Fruit fly (Drosophila melanogaster) whole organism, embryonic: ENCODE results near the gene Sas-6.

Experiments used
- Asciz ChIP-seq: fragments of 200-800 bp; sonication (Bioruptor generic); optimal IDR thresholded peaks from 2 replicates; lab custom pipeline; 2017; ENCODE audit warnings: missing biosample characterization, mild to moderate bottlenecking, missing genetic modification characterization, missing genetic modification reagents
- CG10462 ChIP-seq: fragments of 200-800 bp; sonication (Bioruptor generic); optimal IDR thresholded peaks from 2 replicates; lab custom pipeline; 2016; ENCODE audit warnings: missing biosample characterization, missing genetic modification characterization
- CG11085 ChIP-seq: fragments of 200-800 bp; sonication (Bioruptor generic); IDR thresholded peaks from 2 replicates; pipeline ENCODE4 v1.3.6; 2022; ENCODE audit warnings: missing biosample characterization, missing genetic modification characterization
- CG11723 ChIP-seq: fragments of 200-800 bp; sonication (Bioruptor generic); optimal IDR thresholded peaks from 2 replicates; lab custom pipeline; 2017; ENCODE audit warnings: missing biosample characterization, mild to moderate bottlenecking, missing genetic modification characterization
- CG12659 ChIP-seq: fragments of 200-800 bp; sonication (Bioruptor generic); optimal IDR thresholded peaks from 3 replicates; lab custom pipeline; 2017; ENCODE audit warnings: mild to moderate bottlenecking, missing biosample characterization, missing genetic modification reagents, missing genetic modification characterization
- CG12769 ChIP-seq: fragments of 200-800 bp; sonication (Bioruptor generic); optimal IDR thresholded peaks from 2 replicates; lab custom pipeline; 2019; ENCODE audit warnings: missing biosample characterization, mild to moderate bottlenecking, missing genetic modification characterization, moderate library complexity
- CG13287 ChIP-seq: fragments of 200-800 bp; sonication (Bioruptor generic); IDR thresholded peaks from 2 replicates; pipeline ENCODE4 v1.3.6; 2022; ENCODE audit warnings: missing biosample characterization, missing genetic modification characterization; ENCODE audit not compliant: partially characterized antibody
- CG13775 ChIP-seq: fragments of 200-800 bp; sonication (Bioruptor generic); optimal IDR thresholded peaks from 3 replicates; lab custom pipeline; 2017; ENCODE audit warnings: missing biosample characterization, mild to moderate bottlenecking, missing genetic modification characterization
- CG14667 ChIP-seq: fragments of 200-800 bp; sonication (Bioruptor generic); IDR thresholded peaks from 2 replicates; pipeline ENCODE4 v1.3.6; 2022; ENCODE audit warnings: missing biosample characterization, missing genetic modification characterization
- CG15514 ChIP-seq: fragments of 200-800 bp; sonication (Bioruptor generic); optimal IDR thresholded peaks from 3 replicates; lab custom pipeline; 2017; ENCODE audit warnings: missing biosample characterization, missing genetic modification characterization, mild to moderate bottlenecking, moderate library complexity, missing genetic modification reagents
- CG1602 ChIP-seq: fragments of 200-800 bp; sonication (Bioruptor generic); optimal IDR thresholded peaks from 3 replicates; lab custom pipeline; 2016; ENCODE audit warnings: missing biosample characterization, missing genetic modification characterization
- CG17359 ChIP-seq: fragments of 200-800 bp; sonication (Bioruptor generic); optimal IDR thresholded peaks from 3 replicates; lab custom pipeline; 2018; ENCODE audit warnings: missing biosample characterization, mild to moderate bottlenecking, missing genetic modification characterization, moderate library complexity
- CG18011 ChIP-seq: fragments of 200-800 bp; sonication (Bioruptor generic); optimal IDR thresholded peaks from 2 replicates; lab custom pipeline; 2017; ENCODE audit warnings: missing biosample characterization, missing genetic modification characterization, mild to moderate bottlenecking, moderate library complexity, missing genotype
- CG18619 ChIP-seq: fragments of 200-800 bp; sonication (Bioruptor generic); optimal IDR thresholded peaks from 3 replicates; lab custom pipeline; 2017; ENCODE audit warnings: missing biosample characterization, mild to moderate bottlenecking, missing genetic modification characterization
- CG18764 ChIP-seq: fragments of 200-800 bp; sonication (Bioruptor generic); optimal IDR thresholded peaks from 3 replicates; lab custom pipeline; 2016; ENCODE audit warnings: missing biosample characterization, missing genetic modification characterization
- CG34376 ChIP-seq: fragments of 200-800 bp; sonication (Bioruptor generic); optimal IDR thresholded peaks from 2 replicates; lab custom pipeline; 2018; ENCODE audit warnings: missing biosample characterization, mild to moderate bottlenecking, missing genetic modification characterization
- CG4707 ChIP-seq: fragments of 200-800 bp; sonication (Bioruptor generic); optimal IDR thresholded peaks from 2 replicates; lab custom pipeline; 2018; ENCODE audit warnings: missing biosample characterization, mild to moderate bottlenecking, missing genetic modification characterization, moderate library complexity
- CG6683 ChIP-seq: fragments of 200-800 bp; sonication (Bioruptor generic); optimal IDR thresholded peaks from 2 replicates; lab custom pipeline; 2017; ENCODE audit warnings: missing biosample characterization, mild to moderate bottlenecking, missing genetic modification characterization, missing genetic modification reagents
- CG6765 ChIP-seq: fragments of 200-800 bp; sonication (Bioruptor generic); optimal IDR thresholded peaks from 3 replicates; lab custom pipeline; 2017; ENCODE audit warnings: missing biosample characterization, mild to moderate bottlenecking, missing genetic modification characterization
- CG7745 ChIP-seq: fragments of 200-800 bp; sonication (Bioruptor generic); optimal IDR thresholded peaks from 2 replicates; lab custom pipeline; 2018; ENCODE audit warnings: missing biosample characterization, mild to moderate bottlenecking, missing genetic modification characterization, moderate library complexity
- CG7928 ChIP-seq: fragments of 200-800 bp; sonication (Bioruptor generic); optimal IDR thresholded peaks from 2 replicates; lab custom pipeline; 2017; ENCODE audit warnings: missing biosample characterization, mild to moderate bottlenecking, missing genetic modification characterization
- CG8765 ChIP-seq: fragments of 200-800 bp; sonication (Bioruptor generic); IDR thresholded peaks from 2 replicates; pipeline ENCODE4 v1.3.6; 2022; ENCODE audit warnings: missing biosample characterization, missing genetic modification characterization
- CG8944 ChIP-seq: fragments of 200-800 bp; sonication (Bioruptor generic); optimal IDR thresholded peaks from 3 replicates; lab custom pipeline; 2016; ENCODE audit warnings: missing biosample characterization, missing genetic modification characterization
- CoRest ChIP-seq: fragments of 200-800 bp; sonication (Bioruptor generic); optimal IDR thresholded peaks from 3 replicates; lab custom pipeline; 2018; ENCODE audit warnings: missing biosample characterization, mild to moderate bottlenecking, missing genetic modification characterization, moderate library complexity
- Doc2 ChIP-seq: fragments of 200-800 bp; sonication (Bioruptor generic); IDR thresholded peaks from 2 replicates; pipeline ENCODE4 v1.3.6; 2022; ENCODE audit warnings: missing biosample characterization, missing genetic modification characterization
- Drgx ChIP-seq: fragments of 200-800 bp; sonication (Bioruptor generic); IDR thresholded peaks from 2 replicates; pipeline ENCODE4 v1.3.6; 2022; ENCODE audit warnings: missing biosample characterization, missing genetic modification characterization
- E2f1 ChIP-seq: fragments of 200-800 bp; sonication (Bioruptor generic); IDR thresholded peaks from 2 replicates; pipeline ENCODE4 v1.3.6; 2022; ENCODE audit warnings: missing biosample characterization, missing genetic modification characterization
- E2f2 ChIP-seq: fragments of 200-800 bp; sonication (Bioruptor generic); IDR thresholded peaks from 2 replicates; pipeline ENCODE4 v1.3.6; 2022; ENCODE audit warnings: missing biosample characterization, missing genetic modification characterization
- Fer1 ChIP-seq: fragments of 200-800 bp; sonication (Bioruptor generic); optimal IDR thresholded peaks from 2 replicates; lab custom pipeline; 2017; ENCODE audit warnings: missing biosample characterization, mild to moderate bottlenecking, missing genetic modification characterization
- H15 ChIP-seq: fragments of 200-800 bp; sonication (Bioruptor generic); IDR thresholded peaks from 3 replicates; pipeline ENCODE4 v1.3.6; 2022; ENCODE audit warnings: missing biosample characterization, missing genetic modification characterization
- H2.0 ChIP-seq: fragments of 200-800 bp; sonication (Bioruptor generic); IDR thresholded peaks from 2 replicates; pipeline ENCODE4 v1.3.6; 2022; ENCODE audit warnings: missing biosample characterization, missing genetic modification characterization
- Hmr ChIP-seq: fragments of 200-800 bp; sonication (Bioruptor generic); optimal IDR thresholded peaks from 3 replicates; lab custom pipeline; 2017; ENCODE audit warnings: mild to moderate bottlenecking, missing biosample characterization, missing genetic modification reagents, missing genetic modification characterization
- Lhr ChIP-seq: fragments of 200-800 bp; sonication (Bioruptor generic); optimal IDR thresholded peaks from 3 replicates; lab custom pipeline; 2017; ENCODE audit warnings: mild to moderate bottlenecking, missing biosample characterization, missing genetic modification reagents, missing genetic modification characterization
- Oli ChIP-seq: fragments of 200-800 bp; sonication (Bioruptor generic); optimal IDR thresholded peaks from 2 replicates; lab custom pipeline; 2018; ENCODE audit warnings: missing biosample characterization, mild to moderate bottlenecking, missing genetic modification characterization, moderate library complexity
- Scr ChIP-seq: fragments of 200-800 bp; sonication (Bioruptor generic); IDR thresholded peaks from 2 replicates; pipeline ENCODE4 v1.3.6; 2022; ENCODE audit warnings: missing biosample characterization, missing genetic modification characterization; ENCODE audit not compliant: partially characterized antibody
- Side ChIP-seq: fragments of 200-800 bp; sonication (Bioruptor generic); optimal IDR thresholded peaks from 2 replicates; lab custom pipeline; 2016; ENCODE audit warnings: missing biosample characterization, missing genetic modification characterization
- Sry-β ChIP-seq: fragments of 200-800 bp; sonication (Bioruptor generic); optimal IDR thresholded peaks from 2 replicates; lab custom pipeline; 2018; ENCODE audit warnings: missing biosample characterization, mild to moderate bottlenecking, missing genetic modification characterization, moderate library complexity
- ash1 ChIP-seq: fragments of 200-800 bp; sonication (Bioruptor generic); optimal IDR thresholded peaks from 2 replicates; lab custom pipeline; 2018; ENCODE audit warnings: missing biosample characterization, mild to moderate bottlenecking, missing genetic modification characterization
- dan ChIP-seq: fragments of 200-800 bp; sonication (Bioruptor generic); IDR thresholded peaks from 2 replicates; pipeline ENCODE4 v1.3.6; 2022; ENCODE audit warnings: missing biosample characterization, missing genetic modification characterization
- esg ChIP-seq: fragments of 200-800 bp; sonication (Bioruptor generic); conservative IDR thresholded peaks from 2 replicates; pipeline ENCODE4 v1.3.6; 2022; ENCODE audit warnings: missing biosample characterization, missing genetic modification characterization
- gce ChIP-seq: fragments of 200-800 bp; sonication (Bioruptor generic); IDR thresholded peaks from 3 replicates; pipeline ENCODE4 v1.3.6; 2022; ENCODE audit warnings: missing biosample characterization, missing genetic modification characterization
- h ChIP-seq: fragments of >200 bp; optimal IDR thresholded peaks from 2 replicates; lab custom pipeline; 2017
- hb ChIP-seq: fragments of 200-800 bp; sonication (Bioruptor generic); IDR thresholded peaks from 3 replicates; pipeline ENCODE4 v1.3.6; 2022; ENCODE audit warnings: missing biosample characterization, missing genetic modification characterization; ENCODE audit not compliant: partially characterized antibody
- hth ChIP-seq: fragments of >200 bp; optimal IDR thresholded peaks from 2 replicates; lab custom pipeline; 2017; ENCODE audit warnings: inconsistent platforms
- kni ChIP-seq: fragments of 200-800 bp; sonication (Bioruptor generic); optimal IDR thresholded peaks from 3 replicates; lab custom pipeline; 2017; ENCODE audit warnings: mild to moderate bottlenecking, missing biosample characterization, missing genetic modification reagents, missing genetic modification characterization
- lbe ChIP-seq: fragments of 200-800 bp; sonication (Bioruptor generic); optimal IDR thresholded peaks from 2 replicates; lab custom pipeline; 2016; ENCODE audit warnings: missing biosample characterization, mild to moderate bottlenecking, missing genetic modification characterization
- peb ChIP-seq: fragments of 200-800 bp; sonication (Bioruptor generic); IDR thresholded peaks from 2 replicates; pipeline ENCODE4 v1.3.6; 2022; ENCODE audit warnings: missing biosample characterization, missing genetic modification characterization
- sens ChIP-seq: fragments of 200-800 bp; sonication (Bioruptor generic); peaks from one replicate; lab custom pipeline; 2016; ENCODE audit warnings: missing biosample characterization, missing genetic modification characterization
- sqz ChIP-seq: fragments of 200-800 bp; sonication (Bioruptor generic); optimal IDR thresholded peaks from 3 replicates; lab custom pipeline; 2018; ENCODE audit warnings: missing biosample characterization, mild to moderate bottlenecking, missing genetic modification characterization
- toy ChIP-seq: fragments of 200-800 bp; sonication (Bioruptor generic); IDR thresholded peaks from 2 replicates; pipeline ENCODE4 v1.3.6; 2022; ENCODE audit warnings: missing biosample characterization, missing genetic modification characterization
- unc-4 ChIP-seq: fragments of 200-800 bp; sonication (Bioruptor generic); IDR thresholded peaks from 2 replicates; pipeline ENCODE4 v1.3.6; 2022; ENCODE audit warnings: missing biosample characterization, missing genetic modification characterization; ENCODE audit not compliant: partially characterized antibody

Gene Sas-6

dm6 chr3R:29990681-29991080 is 4.5 kb upstream of the Sas-6 start (continued):
- TF ChIP-seq hth (lab: Kevin White, UChicago) (no peak), toy (no peak), kni (GFP tag; lab: Kevin White, UChicago) (no peak), CG6765 (peak; percentile 50), Scr (GFP tag; lab: Robert Waterston, UW) (no peak), CG6683 (GFP tag; lab: Kevin White, UChicago) (no peak), CG18764 (no peak), CoRest (tag; lab: Kevin White, UChicago) (no peak), CG12659 (no peak), CG10462 (GFP tag; lab: Kevin White, UChicago) (no peak), CG17359 (tag; lab: Kevin White, UChicago) (no peak), esg (GFP tag; lab: Robert Waterston, UW) (no peak), CG7745 (tag; lab: Kevin White, UChicago) (no peak), CG11085 (GFP tag; lab: Robert Waterston, UW) (no peak), CG18619 (GFP tag; lab: Kevin White, UChicago) (no peak), CG7928 (GFP tag; lab: Kevin White, UChicago) (no peak), sens (GFP tag; lab: Kevin White, UChicago) (peak; percentile 63), Oli (tag; lab: Kevin White, UChicago) (no peak), H2.0 (GFP tag; lab: Robert Waterston, UW) (no peak), h (lab: Kevin White, UChicago) (no peak), hb (GFP tag; lab: Robert Waterston, UW) (no peak), Sry-β (GFP tag; lab: Kevin White, UChicago) (no peak), Drgx (GFP tag; lab: Robert Waterston, UW) (no peak), E2f1 (GFP tag; lab: Robert Waterston, UW) (no peak), CG14667 (GFP tag; lab: Robert Waterston, UW) (no peak), Hmr (no peak), Asciz (GFP tag; lab: Kevin White, UChicago) (no peak), CG8944 (no peak), Fer1 (GFP tag; lab: Kevin White, UChicago) (peak; percentile 58), CG13775 (GFP tag; lab: Kevin White, UChicago) (no peak), gce (no peak), CG12769 (tag; lab: Kevin White, UChicago) (no peak), Side (GFP tag; lab: Kevin White, UChicago) (no peak), H15 (no peak), lbe (no peak), CG13287 (GFP tag; lab: Robert Waterston, UW) (no peak), CG11723 (GFP tag; lab: Kevin White, UChicago) (no peak), CG15514 (GFP tag; lab: Kevin White, UChicago) (peak; percentile 23), sqz (GFP tag; lab: Kevin White, UChicago) (no peak), E2f2 (GFP tag; lab: Robert Waterston, UW) (no peak), CG1602 (GFP tag; lab: Kevin White, UChicago) (no peak), CG4707 (GFP tag; lab: Kevin White, UChicago) (no peak), unc-4 (GFP tag; lab: Robert Waterston, UW) (no peak), CG8765 (GFP tag; lab: Robert Waterston, UW) (no peak), dan (GFP tag; lab: Robert Waterston, UW) (no peak), CG34376 (peak; percentile 17), Doc2 (GFP tag; lab: Robert Waterston, UW) (no peak), ash1 (GFP tag; lab: Kevin White, UChicago) (no peak), Lhr (GFP tag; lab: Kevin White, UChicago) (no peak), peb (no peak), CG18011 (GFP tag; lab: Kevin White, UChicago) (no peak)
